Worm (Caenorhabditis elegans) whole organism, L1 larva: Measurements from ENCODE around the gene gcsh-1.
A peak's percentile ranks its signal among the peaks of the same experiment; 100 is the strongest.

Source experiments
- C04F5.9 ChIP-seq: sonication (generic microtip); optimal IDR thresholded peaks from 2 replicates; lab custom pipeline; 2016; ENCODE audit warnings: missing genetic modification characterization, missing compliant biosample characterization
- C16A3.4 ChIP-seq: fragments of 150-350 bp; optimal IDR thresholded peaks from 2 replicates; lab custom pipeline; 2014; ENCODE audit warnings: missing biosample characterization, missing genetic modification characterization
- C34B4.2 ChIP-seq: sonication (generic microtip); optimal IDR thresholded peaks from 2 replicates; lab custom pipeline; 2017; ENCODE audit warnings: mild to moderate bottlenecking, missing genetic modification characterization, missing compliant biosample characterization
- ceh-8 ChIP-seq: fragments of 200-800 bp; sonication (Bioruptor generic); optimal IDR thresholded peaks from 2 replicates; lab custom pipeline; 2018; ENCODE audit warnings: mild to moderate bottlenecking, missing genetic modification characterization, moderate library complexity, missing compliant biosample characterization
- ceh-82 ChIP-seq, 3 experiments: fragments of 150-350 bp in 1 of 3; sonication (generic microtip) in 2 of 3; optimal IDR thresholded peaks; 2 replicates each; lab custom pipeline; 2014 to 2017; ENCODE audit warnings: missing biosample characterization in 3 of 3, missing genetic modification characterization in 3 of 3
- dsc-1 ChIP-seq: sonication (generic microtip); optimal IDR thresholded peaks from 2 replicates; lab custom pipeline; 2016; ENCODE audit warnings: mild to moderate bottlenecking, missing genetic modification characterization, missing compliant biosample characterization
- efl-3 ChIP-seq: fragments of 200-800 bp; sonication (Bioruptor generic); optimal IDR thresholded peaks from 2 replicates; lab custom pipeline; 2018; ENCODE audit warnings: mild to moderate bottlenecking, missing genetic modification characterization, missing compliant biosample characterization
- egl-13 ChIP-seq: sonication (generic microtip); optimal IDR thresholded peaks from 2 replicates; lab custom pipeline; 2016; ENCODE audit warnings: missing genotype, missing genetic modification reagents, missing genetic modification characterization, missing compliant biosample characterization
- elt-2 ChIP-seq: sonication (generic microtip); optimal IDR thresholded peaks from 2 replicates; lab custom pipeline; 2016; ENCODE audit warnings: missing genetic modification characterization, mild to moderate bottlenecking, inconsistent platforms, missing compliant biosample characterization, missing genetic modification reagents
- elt-3 ChIP-seq, 6 experiments: fragments of 150-350 bp in 1 of 6; sonication (generic microtip); optimal IDR thresholded peaks; 2 replicates each; lab custom pipeline; 2017 to 2018; ENCODE audit warnings: missing biosample characterization in 6 of 6, missing genetic modification characterization in 6 of 6, inconsistent platforms in 1 of 6
- fkh-8 ChIP-seq: sonication (generic microtip); optimal IDR thresholded peaks from 2 replicates; lab custom pipeline; 2016; ENCODE audit warnings: mild to moderate bottlenecking, missing genetic modification characterization, missing compliant biosample characterization
- fos-1 ChIP-seq: fragments of 150-350 bp; optimal IDR thresholded peaks from 2 replicates; lab custom pipeline; 2014; ENCODE audit warnings: missing biosample characterization, missing genetic modification characterization
- hlh-17 ChIP-seq: fragments of 200-800 bp; sonication (Bioruptor generic); optimal IDR thresholded peaks from 2 replicates; lab custom pipeline; 2018; ENCODE audit warnings: missing genetic modification characterization, mild to moderate bottlenecking, missing compliant biosample characterization, moderate library complexity, borderline replicate concordance
- jun-1 ChIP-seq: fragments of 150-350 bp; optimal IDR thresholded peaks from 2 replicates; lab custom pipeline; 2014; ENCODE audit warnings: missing biosample characterization, missing genetic modification reagents, missing genetic modification characterization
- lin-14 ChIP-seq: fragments of 200-800 bp; sonication (Bioruptor generic); optimal IDR thresholded peaks from 2 replicates; lab custom pipeline; 2018; ENCODE audit warnings: mild to moderate bottlenecking, missing genetic modification characterization, moderate library complexity, missing compliant biosample characterization
- lin-35 ChIP-seq, 2 experiments: fragments of 150-350 bp; optimal IDR thresholded peaks; 2 replicates each; lab custom pipeline; 2014; ENCODE audit warnings: missing biosample characterization in 2 of 2, missing genetic modification characterization in 2 of 2, missing genetic modification reagents in 2 of 2
- lir-3 ChIP-seq: sonication (generic microtip); optimal IDR thresholded peaks from 2 replicates; lab custom pipeline; 2016; ENCODE audit warnings: mild to moderate bottlenecking, missing genetic modification characterization, moderate library complexity, missing compliant biosample characterization; ENCODE audit not compliant: poor library complexity
- lsy-2 ChIP-seq, 2 experiments: fragments of 150-350 bp; optimal IDR thresholded peaks; 2 replicates each; lab custom pipeline; 2014; ENCODE audit warnings: missing biosample characterization in 2 of 2, missing genetic modification characterization in 2 of 2
- mdl-1 ChIP-seq, 2 experiments: fragments of 150-350 bp; optimal IDR thresholded peaks; 2 replicates each; lab custom pipeline; 2014 to 2017; ENCODE audit warnings: missing biosample characterization in 2 of 2, missing genetic modification characterization in 2 of 2, inconsistent platforms in 1 of 2
- mep-1 ChIP-seq: fragments of 150-350 bp; optimal IDR thresholded peaks from 2 replicates; lab custom pipeline; 2014; ENCODE audit warnings: missing biosample characterization, missing genetic modification characterization
- nhr-19 ChIP-seq: fragments of 200-800 bp; sonication (Bioruptor generic); conservative IDR thresholded peaks from 2 replicates; pipeline ENCODE4 v1.3.6; 2022; ENCODE audit warnings: missing genetic modification characterization, missing compliant biosample characterization
- nhr-20 ChIP-seq: sonication (generic microtip); optimal IDR thresholded peaks from 2 replicates; lab custom pipeline; 2016; ENCODE audit warnings: mild to moderate bottlenecking, missing genetic modification characterization, missing compliant biosample characterization
- nhr-237 ChIP-seq: fragments of 150-350 bp; optimal IDR thresholded peaks from 2 replicates; lab custom pipeline; 2014; ENCODE audit warnings: missing biosample characterization, missing genetic modification characterization
- nhr-47 ChIP-seq: sonication (generic microtip); optimal IDR thresholded peaks from 2 replicates; lab custom pipeline; 2016; ENCODE audit warnings: mild to moderate bottlenecking, missing genetic modification characterization, moderate library complexity, missing compliant biosample characterization
- nhr-71 ChIP-seq: sonication (generic microtip); optimal IDR thresholded peaks from 2 replicates; lab custom pipeline; 2016; ENCODE audit warnings: mild to moderate bottlenecking, missing genetic modification characterization, moderate library complexity, missing compliant biosample characterization
- nhr-90 ChIP-seq: sonication (generic microtip); optimal IDR thresholded peaks from 2 replicates; lab custom pipeline; 2016; ENCODE audit warnings: mild to moderate bottlenecking, missing genetic modification characterization, missing compliant biosample characterization; ENCODE audit not compliant: poor library complexity
- pag-3 ChIP-seq: sonication (generic microtip); optimal IDR thresholded peaks from 2 replicates; lab custom pipeline; 2017; ENCODE audit warnings: missing genetic modification characterization, mild to moderate bottlenecking, missing compliant biosample characterization, antibody characterized with exemption, borderline replicate concordance; ENCODE audit not compliant: insufficient read depth
- pax-3 ChIP-seq: fragments of 200-800 bp; sonication (Bioruptor generic); optimal IDR thresholded peaks from 2 replicates; lab custom pipeline; 2018; ENCODE audit warnings: mild to moderate bottlenecking, missing genetic modification characterization, moderate library complexity, missing compliant biosample characterization
- rnt-1 ChIP-seq: sonication (generic microtip); optimal IDR thresholded peaks from 2 replicates; lab custom pipeline; 2016; ENCODE audit warnings: mild to moderate bottlenecking, missing genetic modification characterization, moderate library complexity, missing compliant biosample characterization
- skn-1 ChIP-seq: fragments of 150-350 bp; optimal IDR thresholded peaks from 2 replicates; lab custom pipeline; 2014; ENCODE audit warnings: missing biosample characterization, missing genetic modification characterization
- snpc-4 ChIP-seq: fragments of 150-350 bp; optimal IDR thresholded peaks from 2 replicates; lab custom pipeline; 2014; ENCODE audit warnings: missing biosample characterization, missing genetic modification characterization
- snu-23 ChIP-seq: sonication (generic microtip); optimal IDR thresholded peaks from 2 replicates; lab custom pipeline; 2016; ENCODE audit warnings: missing genetic modification characterization, missing compliant biosample characterization
- sox-4 ChIP-seq: sonication (generic microtip); optimal IDR thresholded peaks from 2 replicates; lab custom pipeline; 2016; ENCODE audit warnings: missing genetic modification characterization, missing compliant biosample characterization
- sptf-1 ChIP-seq: fragments of 150-350 bp; optimal IDR thresholded peaks from 2 replicates; lab custom pipeline; 2014; ENCODE audit warnings: missing biosample characterization, missing genetic modification characterization
- swsn-7 ChIP-seq: sonication (generic microtip); optimal IDR thresholded peaks from 2 replicates; lab custom pipeline; 2016; ENCODE audit warnings: missing genetic modification characterization, missing compliant biosample characterization
- tbx-2 ChIP-seq: sonication (generic microtip); optimal IDR thresholded peaks from 2 replicates; lab custom pipeline; 2016; ENCODE audit warnings: missing genetic modification characterization, missing compliant biosample characterization
- unc-62 ChIP-seq: fragments of 150-350 bp; optimal IDR thresholded peaks from 2 replicates; lab custom pipeline; 2014; ENCODE audit warnings: missing biosample characterization, missing genetic modification reagents, missing genetic modification characterization
- unc-86 ChIP-seq: sonication (generic microtip); optimal IDR thresholded peaks from 2 replicates; lab custom pipeline; 2016; ENCODE audit warnings: missing genetic modification characterization, missing compliant biosample characterization
- unc-98 ChIP-seq: fragments of 200-800 bp; sonication (Bioruptor generic); IDR thresholded peaks from 2 replicates; pipeline ENCODE4 v1.3.6; 2022; ENCODE audit warnings: missing genetic modification characterization, missing compliant biosample characterization
- xbp-1 ChIP-seq: sonication (generic microtip); optimal IDR thresholded peaks from 2 replicates; lab custom pipeline; 2016; ENCODE audit warnings: missing genetic modification characterization, missing compliant biosample characterization
- zip-4 ChIP-seq: fragments of 200-800 bp; sonication (Bioruptor generic); optimal IDR thresholded peaks from 2 replicates; lab custom pipeline; 2018; ENCODE audit warnings: mild to moderate bottlenecking, missing genetic modification characterization, moderate library complexity, missing compliant biosample characterization
- ztf-11 ChIP-seq, 2 experiments: sonication (generic microtip); optimal IDR thresholded peaks; 2 replicates each; lab custom pipeline; 2016 to 2017; ENCODE audit warnings: missing genetic modification characterization in 2 of 2, missing biosample characterization in 1 of 2, missing compliant biosample characterization in 1 of 2
- ztf-4 ChIP-seq: fragments of 150-350 bp; optimal IDR thresholded peaks from 2 replicates; lab custom pipeline; 2014; ENCODE audit warnings: missing biosample characterization, missing genetic modification characterization

The gcsh-1 gene

ce11 chrX:14480248-14480647 lies 34.6 kb downstream of the gcsh-1 start, which contains the start of gene gfi-3 (continued):
- TF ChIP-seq dsc-1 (tag; lab: Kevin White, UChicago) = peak; percentile 83
- peak; percentile 89 for TF ChIP-seq snpc-4 (tag; lab: Kevin White, UChicago)
- peak; percentile 91 for TF ChIP-seq nhr-20 (tag; lab: Kevin White, UChicago)
- TF ChIP-seq unc-98 (GFP tag; lab: Robert Waterston, UW) = no peak
- TF ChIP-seq mep-1 (tag; lab: Kevin White, UChicago) = peak; percentile 75
- TF ChIP-seq lin-35 (GFP tag; optimal IDR thresholded peaks at IDR 0.05; lab: Kevin White, UChicago) = peak; percentile 72 to 86

ce11 chrX:14478743-14479428 lies 36.0 kb downstream of the gcsh-1 start, which contains the start of gene M163.11:
TSS of gene M163.11 (plus strand) at chrX:14479378.
- TF ChIP-seq nhr-90 = peak; percentile 54
- peak; percentile 55 for TF ChIP-seq rnt-1
- TF ChIP-seq nhr-47 (tag; lab: Kevin White, UChicago) = peak; percentile 16
- peak; percentile 6 for TF ChIP-seq lin-14 (GFP tag; lab: Kevin White, UChicago)
- peak in 1 of 2 experiments; percentile 40 for TF ChIP-seq lin-35 (GFP tag; optimal IDR thresholded peaks at IDR 0.05; lab: Kevin White, UChicago)
- no peak for TF ChIP-seq C34B4.2 (tag; lab: Kevin White, UChicago)
- peak; percentile 24 for TF ChIP-seq elt-2 (tag; lab: Kevin White, UChicago)
- TF ChIP-seq snu-23 (GFP tag; lab: Kevin White, UChicago) = peak; percentile 50
- no peak for TF ChIP-seq hlh-17 (GFP tag; lab: Kevin White, UChicago)
- peak in 1 of 6 experiments; percentile 12 for TF ChIP-seq elt-3 (tag; optimal IDR thresholded peaks at IDR 0.05; lab: Kevin White, UChicago)
- peak; percentile 49 for TF ChIP-seq snpc-4 (tag; lab: Kevin White, UChicago)
- TF ChIP-seq pag-3 (tag; lab: Kevin White, UChicago) = no peak
- peak in 1 of 2 experiments; percentile 5 for TF ChIP-seq mdl-1 (tag; optimal IDR thresholded peaks at IDR 0.05; lab: Kevin White, UChicago)
- TF ChIP-seq mep-1 (tag; lab: Kevin White, UChicago) = no peak
- peak; percentile 55 for TF ChIP-seq nhr-20 (tag; lab: Kevin White, UChicago)
- TF ChIP-seq fos-1 = no peak
- TF ChIP-seq ztf-4 = no peak
- no peak for TF ChIP-seq unc-62
- TF ChIP-seq nhr-71 (tag; lab: Kevin White, UChicago) = peak; percentile 63
- no peak for TF ChIP-seq efl-3 (GFP tag; lab: Kevin White, UChicago)
- peak; percentile 58 for TF ChIP-seq nhr-19 (GFP tag; lab: Robert Waterston, UW)
- TF ChIP-seq, all 84 proteins: peak for 13

- TF ChIP-seq dsc-1 (tag; lab: Kevin White, UChicago) = peak; percentile 82
- peak; percentile 28 for TF ChIP-seq lir-3 (tag; lab: Kevin White, UChicago)
- peak; percentile 42 for TF ChIP-seq unc-86 (tag; lab: Kevin White, UChicago)
- TF ChIP-seq swsn-7 (tag; lab: Kevin White, UChicago) = peak; percentile 67
- TF ChIP-seq zip-4 (GFP tag; lab: Kevin White, UChicago) = peak; percentile 72
- TF ChIP-seq ceh-82 (tag; optimal IDR thresholded peaks at IDR 0.05; lab: Kevin White, UChicago) = peak; percentile 22 to 41 (median 34)
- TF ChIP-seq elt-3 (tag; optimal IDR thresholded peaks at IDR 0.05; lab: Kevin White, UChicago) = no peak
- TF ChIP-seq ztf-11 (tag; optimal IDR thresholded peaks at IDR 0.05; lab: Kevin White, UChicago) = no peak
- TF ChIP-seq fkh-8 (tag; lab: Kevin White, UChicago) = peak; percentile 61
- TF ChIP-seq C04F5.9 (tag; lab: Kevin White, UChicago) = no peak
- TF ChIP-seq nhr-237 (tag; lab: Kevin White, UChicago) = no peak
- peak; percentile 33 for TF ChIP-seq jun-1
- peak; percentile 32 for TF ChIP-seq pax-3 (tag; lab: Kevin White, UChicago)
- peak; percentile 90 for TF ChIP-seq egl-13
- TF ChIP-seq lin-14 (GFP tag; lab: Kevin White, UChicago) = peak; percentile 31
- TF ChIP-seq lsy-2 (tag; optimal IDR thresholded peaks at IDR 0.05; lab: Kevin White, UChicago) = peak; percentile 23 to 42
- TF ChIP-seq skn-1 (tag; lab: Kevin White, UChicago) = peak; percentile 36
- peak; percentile 29 for TF ChIP-seq snu-23 (GFP tag; lab: Kevin White, UChicago)
- TF ChIP-seq nhr-20 (tag; lab: Kevin White, UChicago) = peak; percentile 26
- TF ChIP-seq sox-4 = peak; percentile 64
- TF ChIP-seq mep-1 (tag; lab: Kevin White, UChicago) = no peak
- TF ChIP-seq sptf-1 = no peak
- peak; percentile 27 for TF ChIP-seq xbp-1
- peak; percentile 62 for TF ChIP-seq nhr-71 (tag; lab: Kevin White, UChicago)
- peak; percentile 98 for TF ChIP-seq snpc-4 (tag; lab: Kevin White, UChicago)
- peak; percentile 76 for TF ChIP-seq nhr-47 (tag; lab: Kevin White, UChicago)
- no peak for TF ChIP-seq ceh-8 (GFP tag; lab: Kevin White, UChicago)
- TF ChIP-seq tbx-2 (tag; lab: Kevin White, UChicago) = peak; percentile 29
- TF ChIP-seq nhr-19 (GFP tag; lab: Robert Waterston, UW) = peak; percentile 20
- TF ChIP-seq C16A3.4 = no peak
- TF ChIP-seq, all 84 proteins: peak for 22
These were observed 36.7 kb downstream of the gcsh-1 start for ce11 chrX:14478193-14478592.
